Worm (Caenorhabditis elegans) whole organism, young adult: ENCODE data around the gene cest-4.
A peak's percentile ranks its signal among the peaks of the same experiment; 100 is the strongest.

ENCODE experiments used
- B0035.1 ChIP-seq: sonication (generic microtip); optimal IDR thresholded peaks from 2 replicates; lab custom pipeline; 2016; ENCODE audit warnings: missing genetic modification characterization, mild to moderate bottlenecking, missing compliant biosample characterization, missing genotype, missing genetic modification reagents
- B0261.1 ChIP-seq: sonication (generic microtip); optimal IDR thresholded peaks from 2 replicates; lab custom pipeline; 2016; ENCODE audit warnings: mild to moderate bottlenecking, missing genetic modification characterization, moderate library complexity, missing compliant biosample characterization
- F22D6.2 ChIP-seq: sonication (generic microtip); optimal IDR thresholded peaks from 2 replicates; lab custom pipeline; 2016; ENCODE audit warnings: mild to moderate bottlenecking, missing genetic modification characterization, missing compliant biosample characterization
- F49E8.2 ChIP-seq: sonication (generic microtip); optimal IDR thresholded peaks from 3 replicates; lab custom pipeline; 2017; ENCODE audit warnings: missing genetic modification characterization, mild to moderate bottlenecking, missing compliant biosample characterization, antibody characterized with exemption, moderate library complexity; ENCODE audit not compliant: insufficient read depth
- K12H6.12 ChIP-seq: fragments of 200-800 bp; sonication (Bioruptor generic); optimal IDR thresholded peaks from 2 replicates; lab custom pipeline; 2018; ENCODE audit warnings: mild to moderate bottlenecking, missing genetic modification characterization, missing compliant biosample characterization
- T26A5.8 ChIP-seq: sonication (generic microtip); optimal IDR thresholded peaks from 2 replicates; lab custom pipeline; 2016; ENCODE audit warnings: missing genetic modification characterization, missing compliant biosample characterization
- Y53F4B.3 ChIP-seq: fragments of 200-800 bp; sonication (Bioruptor generic); IDR thresholded peaks from 2 replicates; pipeline ENCODE4 v1.3.6; 2022; ENCODE audit warnings: missing genetic modification reagents, missing genetic modification characterization, missing compliant biosample characterization
- aptf-2 ChIP-seq: fragments of 200-800 bp; sonication (Bioruptor generic); conservative IDR thresholded peaks from 2 replicates; pipeline ENCODE4 v1.3.6; 2022; ENCODE audit warnings: missing genetic modification reagents, missing genetic modification characterization, missing compliant biosample characterization
- atf-7 ChIP-seq: sonication (generic microtip); optimal IDR thresholded peaks from 2 replicates; lab custom pipeline; 2017; ENCODE audit warnings: mild to moderate bottlenecking, missing genetic modification characterization, missing compliant biosample characterization
- athp-1 ChIP-seq: sonication (generic microtip); optimal IDR thresholded peaks from 2 replicates; lab custom pipeline; 2017; ENCODE audit warnings: mild to moderate bottlenecking, missing genetic modification characterization, missing compliant biosample characterization
- attf-5 ChIP-seq: fragments of 200-800 bp; sonication (Bioruptor generic); optimal IDR thresholded peaks from 2 replicates; lab custom pipeline; 2018; ENCODE audit warnings: mild to moderate bottlenecking, missing genetic modification characterization, missing compliant biosample characterization
- cebp-1 ChIP-seq, 2 experiments: fragments of 200-800 bp in 1 of 2; sonication (Bioruptor generic) in 1 of 2; sonication (generic microtip) in 1 of 2; IDR thresholded peaks in 1 of 2; optimal IDR thresholded peaks in 1 of 2; 2 replicates each; pipeline versions ENCODE4 v1.3.6 to Lab custom; 2017 to 2022; ENCODE audit warnings: missing compliant biosample characterization in 2 of 2, missing genetic modification characterization in 2 of 2, mild to moderate bottlenecking in 1 of 2, missing genetic modification reagents in 1 of 2, moderate library complexity in 1 of 2
- dpff-1 ChIP-seq: sonication (generic microtip); optimal IDR thresholded peaks from 2 replicates; lab custom pipeline; 2017; ENCODE audit warnings: mild to moderate bottlenecking, missing genetic modification characterization, missing compliant biosample characterization
- dpl-1 ChIP-seq: fragments of 150-350 bp; optimal IDR thresholded peaks from 2 replicates; lab custom pipeline; 2014; ENCODE audit warnings: missing biosample characterization, missing genetic modification reagents, missing genetic modification characterization
- efl-1 ChIP-seq: fragments of 150-350 bp; optimal IDR thresholded peaks from 2 replicates; lab custom pipeline; 2014; ENCODE audit warnings: missing biosample characterization, missing genetic modification reagents, missing genetic modification characterization
- ets-4 ChIP-seq: fragments of 200-800 bp; sonication (Bioruptor generic); optimal IDR thresholded peaks from 2 replicates; lab custom pipeline; 2018; ENCODE audit warnings: mild to moderate bottlenecking, missing genetic modification characterization, missing compliant biosample characterization
- hmg-1.2 ChIP-seq: fragments of 200-800 bp; sonication (Bioruptor generic); IDR thresholded peaks from 2 replicates; pipeline ENCODE4 v1.3.6; 2022; ENCODE audit warnings: missing genetic modification reagents, missing genetic modification characterization, missing compliant biosample characterization
- hrde-1 ChIP-seq: sonication (generic microtip); optimal IDR thresholded peaks from 2 replicates; lab custom pipeline; 2016; ENCODE audit warnings: missing genetic modification characterization, mild to moderate bottlenecking, missing compliant biosample characterization, moderate library complexity, missing genotype, missing genetic modification reagents, borderline replicate concordance
- lag-1 ChIP-seq: fragments of 200-800 bp; sonication (Bioruptor generic); IDR thresholded peaks from 2 replicates; pipeline ENCODE4 v1.3.6; 2022; ENCODE audit warnings: missing genetic modification reagents, missing genetic modification characterization, missing compliant biosample characterization
- let-526 ChIP-seq: fragments of 200-800 bp; sonication (Bioruptor generic); IDR thresholded peaks from 2 replicates; pipeline ENCODE4 v1.3.6; 2022; ENCODE audit warnings: missing genetic modification reagents, missing genetic modification characterization, missing compliant biosample characterization
- lin-40 ChIP-seq: sonication (generic microtip); optimal IDR thresholded peaks from 2 replicates; lab custom pipeline; 2016; ENCODE audit warnings: missing genetic modification characterization, mild to moderate bottlenecking, missing compliant biosample characterization, missing genotype, missing genetic modification reagents
- lir-1 ChIP-seq: fragments of 200-800 bp; sonication (Bioruptor generic); conservative IDR thresholded peaks from 2 replicates; pipeline ENCODE4 v1.3.6; 2022; ENCODE audit warnings: missing genetic modification reagents, missing genetic modification characterization, missing compliant biosample characterization
- lsy-27 ChIP-seq: sonication (generic microtip); optimal IDR thresholded peaks from 2 replicates; lab custom pipeline; 2017; ENCODE audit warnings: missing genetic modification characterization, mild to moderate bottlenecking, missing compliant biosample characterization, antibody characterized with exemption, missing genotype, borderline replicate concordance; ENCODE audit not compliant: insufficient read depth
- madf-10 ChIP-seq: sonication (generic microtip); optimal IDR thresholded peaks from 2 replicates; lab custom pipeline; 2016; ENCODE audit warnings: mild to moderate bottlenecking, missing genetic modification characterization, missing compliant biosample characterization
- madf-3 ChIP-seq: fragments of 200-800 bp; sonication (Bioruptor generic); IDR thresholded peaks from 2 replicates; pipeline ENCODE4 v1.3.6; 2022; ENCODE audit warnings: missing genetic modification reagents, missing genetic modification characterization, missing compliant biosample characterization
- mcd-1 ChIP-seq: fragments of 200-800 bp; sonication (Bioruptor generic); IDR thresholded peaks from 2 replicates; pipeline ENCODE4 v1.3.6; 2022; ENCODE audit warnings: missing genetic modification reagents, missing genetic modification characterization, missing compliant biosample characterization
- mxl-1 ChIP-seq: sonication (generic microtip); optimal IDR thresholded peaks from 2 replicates; lab custom pipeline; 2016; ENCODE audit warnings: missing genetic modification characterization, missing compliant biosample characterization
- nfya-1 ChIP-seq: sonication (generic microtip); optimal IDR thresholded peaks from 2 replicates; lab custom pipeline; 2017; ENCODE audit warnings: antibody characterized with exemption, missing compliant biosample characterization, missing genetic modification characterization, borderline replicate concordance; ENCODE audit not compliant: insufficient read depth
- nhr-80 ChIP-seq: sonication (generic microtip); optimal IDR thresholded peaks from 2 replicates; lab custom pipeline; 2016; ENCODE audit warnings: missing genetic modification characterization, missing compliant biosample characterization
- pbrm-1 ChIP-seq: fragments of 200-800 bp; sonication (Bioruptor generic); IDR thresholded peaks from 2 replicates; pipeline ENCODE4 v1.3.6; 2022; ENCODE audit warnings: missing genetic modification reagents, missing genetic modification characterization, missing compliant biosample characterization
- snpc-1.3 ChIP-seq: sonication (generic microtip); optimal IDR thresholded peaks from 2 replicates; lab custom pipeline; 2017; ENCODE audit warnings: missing genetic modification characterization, mild to moderate bottlenecking, missing compliant biosample characterization, antibody characterized with exemption, moderate library complexity, missing genotype, missing genetic modification reagents; ENCODE audit not compliant: insufficient read depth
- unc-130 ChIP-seq: sonication (generic microtip); optimal IDR thresholded peaks from 2 replicates; lab custom pipeline; 2016; ENCODE audit warnings: missing genetic modification reagents, missing genetic modification characterization, missing compliant biosample characterization
- unc-62 ChIP-seq: fragments of 150-350 bp; optimal IDR thresholded peaks from 2 replicates; lab custom pipeline; 2014; ENCODE audit warnings: missing biosample characterization, missing genetic modification reagents, missing genetic modification characterization
- ztf-18 ChIP-seq: sonication (generic microtip); optimal IDR thresholded peaks from 2 replicates; lab custom pipeline; 2016; ENCODE audit warnings: missing genotype, mild to moderate bottlenecking, missing genetic modification characterization, missing compliant biosample characterization
- ztf-26 ChIP-seq: sonication (generic microtip); optimal IDR thresholded peaks from 2 replicates; lab custom pipeline; 2017; ENCODE audit warnings: missing genetic modification characterization, missing compliant biosample characterization

The cest-4 gene

DNA sequence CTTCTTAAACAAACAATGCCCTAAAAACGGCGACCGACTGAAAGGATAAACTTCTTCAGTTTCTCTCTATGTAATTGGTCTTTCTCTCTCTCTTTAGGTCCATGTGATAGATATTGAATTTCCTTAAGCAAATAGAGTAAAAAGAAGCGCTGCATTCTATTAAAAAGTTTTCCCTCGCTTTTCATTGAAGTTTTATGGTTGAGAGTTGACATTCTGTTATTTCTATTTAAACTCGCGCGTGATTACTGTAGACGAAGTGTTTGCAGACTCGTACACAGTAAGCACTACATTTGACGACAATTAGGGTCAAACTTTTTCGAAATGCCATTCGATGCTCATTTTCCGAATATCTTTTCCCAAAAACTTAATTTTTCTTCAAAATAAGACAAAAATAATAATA is 25.0 kb downstream of the cest-4 start (continued):
- no peak for TF ChIP-seq ztf-18 (tag; lab: Kevin White, UChicago)
- TF ChIP-seq hrde-1 (tag; lab: Kevin White, UChicago) = no peak
- TF ChIP-seq mxl-1 (tag; lab: Kevin White, UChicago) = no peak
- TF ChIP-seq efl-1 (GFP tag; lab: Kevin White, UChicago) = peak; percentile 61
- TF ChIP-seq lag-1 (GFP tag; lab: Robert Waterston, UW) = no peak
- peak; percentile 34 for TF ChIP-seq dpl-1 (GFP tag; lab: Kevin White, UChicago)
- no peak for TF ChIP-seq mcd-1
- no peak for TF ChIP-seq dpff-1 (tag; lab: Kevin White, UChicago)
- no peak for TF ChIP-seq madf-10 (tag; lab: Kevin White, UChicago)
- TF ChIP-seq, all 124 proteins: peak for 10

ce11 chrIV:6771556-6771955 is 30.6 kb downstream of the cest-4 start:
- TF ChIP-seq aptf-2 (GFP tag; lab: Robert Waterston, UW) = no peak
- TF ChIP-seq unc-130 (GFP tag; lab: Kevin White, UChicago) = no peak
- no peak for TF ChIP-seq ets-4 (GFP tag; lab: Kevin White, UChicago)
- no peak for TF ChIP-seq F49E8.2 (tag; lab: Kevin White, UChicago)
- TF ChIP-seq nhr-80 = peak; percentile 3
- no peak for TF ChIP-seq madf-3 (GFP tag; lab: Robert Waterston, UW)
- no peak for TF ChIP-seq lsy-27 (tag; lab: Kevin White, UChicago)
- TF ChIP-seq snpc-1.3 (tag; lab: Kevin White, UChicago) = no peak
- TF ChIP-seq, all 124 proteins: peak for 1

ce11 chrIV:6770407-6770883 is 31.7 kb downstream of the cest-4 start, which contains the start of gene anat-1:
Gene anat-1 (plus strand): TSS chrIV:6770833.
- no peak for TF ChIP-seq hmg-1.2 (GFP tag; lab: Robert Waterston, UW)
- TF ChIP-seq lin-40 = no peak
- TF ChIP-seq let-526 (GFP tag; lab: Robert Waterston, UW) = no peak
- TF ChIP-seq Y53F4B.3 = no peak
- TF ChIP-seq nfya-1 = no peak
- no peak for TF ChIP-seq T26A5.8 (tag; lab: Kevin White, UChicago)
- TF ChIP-seq ztf-26 (tag; lab: Kevin White, UChicago) = no peak
- TF ChIP-seq pbrm-1 = no peak
- TF ChIP-seq atf-7 (tag; lab: Kevin White, UChicago) = no peak
- TF ChIP-seq lsy-27 (tag; lab: Kevin White, UChicago) = no peak
- TF ChIP-seq athp-1 (tag; lab: Kevin White, UChicago) = no peak
- TF ChIP-seq B0261.1 = no peak
- TF ChIP-seq unc-62 = no peak

- TF ChIP-seq B0035.1 (tag; lab: Kevin White, UChicago) (no peak), attf-5 (GFP tag; lab: Kevin White, UChicago) (peak; percentile 3), hmg-1.2 (GFP tag; lab: Robert Waterston, UW) (peak; percentile 90), F22D6.2 (tag; lab: Kevin White, UChicago) (no peak), lir-1 (GFP tag; lab: Robert Waterston, UW) (no peak), lin-40 (peak; percentile 36), K12H6.12 (tag; lab: Kevin White, UChicago) (peak; percentile 24), let-526 (GFP tag; lab: Robert Waterston, UW) (no peak), cebp-1 (GFP tag; IDR thresholded peaks at IDR 0.05; lab: Robert Waterston, UW) (no peak), cebp-1 (tag; optimal IDR thresholded peaks at IDR 0.05; lab: Kevin White, UChicago) (peak; percentile 56), nhr-80 (peak; percentile 33)
These were observed 34.9 kb downstream of the cest-4 start for ce11 chrIV:6767240-6767639.
